Fruit fly (Drosophila melanogaster) whole organism, embryonic: ENCODE results near the gene CG7071.

Source experiments
- Atf-2 ChIP-seq: fragments of 200-800 bp; sonication (Bioruptor generic); optimal IDR thresholded peaks from 2 replicates; lab custom pipeline; 2016; ENCODE audit warnings: missing biosample characterization, missing genetic modification characterization
- Blimp-1 ChIP-seq: fragments of 200-800 bp; sonication (Bioruptor generic); optimal IDR thresholded peaks from 3 replicates; lab custom pipeline; 2018; ENCODE audit warnings: missing biosample characterization, missing genetic modification characterization, mild to moderate bottlenecking, moderate library complexity, missing genetic modification reagents
- CG10274 ChIP-seq: fragments of 200-800 bp; sonication (Bioruptor generic); optimal IDR thresholded peaks from 3 replicates; lab custom pipeline; 2017; ENCODE audit warnings: missing biosample characterization, mild to moderate bottlenecking, missing genetic modification characterization
- CG10543 ChIP-seq: fragments of 200-800 bp; sonication (Bioruptor generic); optimal IDR thresholded peaks from 3 replicates; lab custom pipeline; 2017; ENCODE audit warnings: missing biosample characterization, mild to moderate bottlenecking, missing genetic modification characterization, moderate library complexity
- CG16779 ChIP-seq: fragments of 200-800 bp; sonication (Bioruptor generic); IDR thresholded peaks from 2 replicates; pipeline ENCODE4 v1.3.6; 2022; ENCODE audit warnings: missing biosample characterization, missing genetic modification characterization
- CG17359 ChIP-seq: fragments of 200-800 bp; sonication (Bioruptor generic); optimal IDR thresholded peaks from 3 replicates; lab custom pipeline; 2018; ENCODE audit warnings: missing biosample characterization, mild to moderate bottlenecking, missing genetic modification characterization, moderate library complexity
- CG17361 ChIP-seq: fragments of 200-800 bp; sonication (Bioruptor generic); IDR thresholded peaks from 3 replicates; pipeline ENCODE4 v1.3.6; 2022; ENCODE audit warnings: missing biosample characterization, missing genetic modification characterization
- CG18599 ChIP-seq: fragments of 200-800 bp; sonication (Bioruptor generic); optimal IDR thresholded peaks from 3 replicates; lab custom pipeline; 2017; ENCODE audit warnings: missing biosample characterization, missing genetic modification characterization, mild to moderate bottlenecking, moderate library complexity, missing genetic modification reagents
- CG31441 ChIP-seq: fragments of 200-800 bp; sonication (Bioruptor generic); IDR thresholded peaks from 2 replicates; pipeline ENCODE4 v1.3.6; 2022; ENCODE audit warnings: missing biosample characterization, missing genetic modification characterization
- CG3281 ChIP-seq: fragments of 200-800 bp; sonication (Bioruptor generic); optimal IDR thresholded peaks from 3 replicates; lab custom pipeline; 2017; ENCODE audit warnings: missing biosample characterization, mild to moderate bottlenecking, missing genetic modification characterization
- CG43689 ChIP-seq: fragments of 200-800 bp; sonication (Bioruptor generic); IDR thresholded peaks from 2 replicates; pipeline ENCODE4 v1.3.6; 2022; ENCODE audit warnings: missing biosample characterization, missing genetic modification characterization
- CG5245 ChIP-seq: fragments of 200-800 bp; sonication (Bioruptor generic); optimal IDR thresholded peaks from 3 replicates; lab custom pipeline; 2016; ENCODE audit warnings: missing biosample characterization, missing genetic modification characterization
- CG6654 ChIP-seq: fragments of 200-800 bp; sonication (Bioruptor generic); optimal IDR thresholded peaks from 2 replicates; lab custom pipeline; 2017; ENCODE audit warnings: missing biosample characterization, mild to moderate bottlenecking, missing genetic modification characterization
- CG7928 ChIP-seq: fragments of 200-800 bp; sonication (Bioruptor generic); optimal IDR thresholded peaks from 2 replicates; lab custom pipeline; 2017; ENCODE audit warnings: missing biosample characterization, mild to moderate bottlenecking, missing genetic modification characterization
- CG9727 ChIP-seq: fragments of 200-800 bp; sonication (Bioruptor generic); optimal IDR thresholded peaks from 3 replicates; lab custom pipeline; 2017; ENCODE audit warnings: missing biosample characterization, mild to moderate bottlenecking, missing genetic modification characterization
- CG9932 ChIP-seq: fragments of 200-800 bp; sonication (Bioruptor generic); IDR thresholded peaks from 2 replicates; pipeline ENCODE4 v1.3.6; 2022; ENCODE audit warnings: missing biosample characterization, missing genetic modification characterization
- Fer1 ChIP-seq: fragments of 200-800 bp; sonication (Bioruptor generic); optimal IDR thresholded peaks from 2 replicates; lab custom pipeline; 2017; ENCODE audit warnings: missing biosample characterization, mild to moderate bottlenecking, missing genetic modification characterization
- Hey ChIP-seq: fragments of 200-800 bp; sonication (Bioruptor generic); optimal IDR thresholded peaks from 3 replicates; lab custom pipeline; 2018; ENCODE audit warnings: missing biosample characterization, mild to moderate bottlenecking, missing genetic modification characterization
- Hr78 ChIP-seq, 2 experiments: fragments of 200-800 bp in 1 of 2; fragments of >200 bp in 1 of 2; sonication (Bioruptor generic) in 1 of 2; optimal IDR thresholded peaks; 2 replicates each; lab custom pipeline; 2017 to 2019; ENCODE audit warnings: missing biosample characterization in 2 of 2, missing genetic modification characterization in 2 of 2, mild to moderate bottlenecking in 1 of 2, moderate library complexity in 1 of 2
- Med ChIP-seq: fragments of 200-800 bp; sonication (Bioruptor generic); peaks from one replicate; lab custom pipeline; 2016; ENCODE audit warnings: missing biosample characterization, missing genetic modification characterization, mild to moderate bottlenecking, inconsistent platforms, moderate library complexity
- Nf-YA ChIP-seq: fragments of 200-800 bp; sonication (Bioruptor generic); IDR thresholded peaks from 2 replicates; pipeline ENCODE4 v1.3.6; 2022; ENCODE audit warnings: missing biosample characterization, missing genetic modification characterization
- PHDP ChIP-seq: fragments of 200-800 bp; sonication (Bioruptor generic); optimal IDR thresholded peaks from 3 replicates; lab custom pipeline; 2018; ENCODE audit warnings: missing biosample characterization, mild to moderate bottlenecking, missing genetic modification characterization, moderate library complexity
- Sry-δ ChIP-seq: fragments of 200-800 bp; sonication (Bioruptor generic); optimal IDR thresholded peaks from 2 replicates; lab custom pipeline; 2016; ENCODE audit warnings: missing biosample characterization, missing genetic modification characterization
- cg ChIP-seq: fragments of 200-800 bp; sonication (Bioruptor generic); optimal IDR thresholded peaks from 3 replicates; lab custom pipeline; 2019; ENCODE audit warnings: missing biosample characterization, mild to moderate bottlenecking, missing genetic modification characterization, moderate library complexity
- chinmo ChIP-seq: fragments of 200-800 bp; sonication (Bioruptor generic); IDR thresholded peaks from 4 replicates; pipeline ENCODE4 v1.3.6; 2022; ENCODE audit warnings: missing biosample characterization, missing genetic modification characterization; ENCODE audit not compliant: partially characterized antibody
- crp ChIP-seq, 2 experiments: fragments of 200-800 bp; sonication (Bioruptor generic); optimal IDR thresholded peaks; 2 replicates in 1 of 2; 3 replicates in 1 of 2; lab custom pipeline; 2017; ENCODE audit warnings: missing biosample characterization in 2 of 2, missing genetic modification characterization in 2 of 2, mild to moderate bottlenecking in 1 of 2, moderate library complexity in 1 of 2
- dysf ChIP-seq: fragments of 200-800 bp; sonication (Bioruptor generic); IDR thresholded peaks from 3 replicates; pipeline ENCODE4 v1.3.6; 2022; ENCODE audit warnings: missing biosample characterization, missing genetic modification characterization
- exex ChIP-seq: fragments of 200-800 bp; sonication (Bioruptor generic); optimal IDR thresholded peaks from 4 replicates; lab custom pipeline; 2018; ENCODE audit warnings: missing biosample characterization, mild to moderate bottlenecking, missing genetic modification characterization, moderate library complexity
- fd64A ChIP-seq: fragments of 200-800 bp; sonication (Bioruptor generic); optimal IDR thresholded peaks from 3 replicates; lab custom pipeline; 2018; ENCODE audit warnings: missing biosample characterization, mild to moderate bottlenecking, missing genetic modification characterization
- grau ChIP-seq: fragments of 200-800 bp; optimal IDR thresholded peaks from 3 replicates; lab custom pipeline; 2019; ENCODE audit warnings: missing biosample characterization, mild to moderate bottlenecking, missing genetic modification characterization, moderate library complexity
- grn ChIP-seq: fragments of 200-800 bp; sonication (Bioruptor generic); optimal IDR thresholded peaks from 3 replicates; lab custom pipeline; 2017; ENCODE audit warnings: missing biosample characterization, missing genetic modification characterization
- gt ChIP-seq: fragments of 200-800 bp; sonication (Bioruptor generic); IDR thresholded peaks from 2 replicates; pipeline ENCODE4 v1.3.6; 2022; ENCODE audit warnings: missing biosample characterization, missing genetic modification characterization
- her ChIP-seq: fragments of 200-800 bp; sonication (Bioruptor generic); optimal IDR thresholded peaks from 2 replicates; lab custom pipeline; 2016; ENCODE audit warnings: missing biosample characterization, missing genetic modification characterization
- hth ChIP-seq: fragments of >200 bp; optimal IDR thresholded peaks from 2 replicates; lab custom pipeline; 2017; ENCODE audit warnings: inconsistent platforms
- lab ChIP-seq: fragments of 200-800 bp; sonication (Bioruptor generic); optimal IDR thresholded peaks from 3 replicates; lab custom pipeline; 2017; ENCODE audit warnings: missing biosample characterization, missing genetic modification characterization, mild to moderate bottlenecking, moderate library complexity, missing genetic modification reagents
- mirr ChIP-seq: fragments of 200-800 bp; sonication (Bioruptor generic); optimal IDR thresholded peaks from 3 replicates; lab custom pipeline; 2018; ENCODE audit warnings: missing biosample characterization, mild to moderate bottlenecking, missing genetic modification characterization
- sens ChIP-seq: fragments of 200-800 bp; sonication (Bioruptor generic); peaks from one replicate; lab custom pipeline; 2016; ENCODE audit warnings: missing biosample characterization, missing genetic modification characterization
- tap ChIP-seq: fragments of 200-800 bp; optimal IDR thresholded peaks from 3 replicates; lab custom pipeline; 2019; ENCODE audit warnings: missing biosample characterization, mild to moderate bottlenecking, missing genetic modification characterization, moderate library complexity

The CG7071 gene

dm6 chr3R:22411879-22412587 lies 49.6 kb downstream of the CG7071 start (continued):
- TF ChIP-seq lab (peak; percentile 50), CG17361 (GFP tag; lab: Robert Waterston, UW) (no peak), grn (GFP tag; lab: Kevin White, UChicago) (peak; percentile 58), CG9932 (GFP tag; lab: Robert Waterston, UW) (peak; percentile 19; the same call in 1 of the 2 replicates), Blimp-1 (GFP tag; lab: Kevin White, UChicago) (no peak), CG43689 (GFP tag; lab: Robert Waterston, UW) (no peak), Hey (tag; lab: Kevin White, UChicago) (no peak), Fer1 (peak; percentile 35), CG5245 (no peak), CG7928 (GFP tag; lab: Kevin White, UChicago) (no peak), grau (tag; lab: Kevin White, UChicago) (no peak), PHDP (tag; lab: Kevin White, UChicago) (peak; percentile 6), CG17359 (tag; lab: Kevin White, UChicago) (no peak), CG10274 (GFP tag; lab: Kevin White, UChicago) (no peak), CG6654 (GFP tag; lab: Kevin White, UChicago) (no peak), crp (GFP tag; optimal IDR thresholded peaks at IDR 0.05; lab: Kevin White, UChicago) (no peak), mirr (peak; percentile 91), hth (no peak), CG31441 (no peak), CG16779 (GFP tag; lab: Robert Waterston, UW) (peak; percentile 23; the same call in 1 of the 2 replicates), her (no peak), CG18599 (GFP tag; lab: Kevin White, UChicago) (peak; percentile 48), gt (GFP tag; lab: Robert Waterston, UW) (no peak), Nf-YA (no peak), fd64A (GFP tag; lab: Kevin White, UChicago) (peak; percentile 9), Sry-δ (GFP tag; lab: Kevin White, UChicago) (no peak), Atf-2 (GFP tag; lab: Kevin White, UChicago) (no peak), chinmo (GFP tag; lab: Robert Waterston, UW) (peak; percentile 52; the same call in 1 of the 4 replicates), CG10543 (peak; percentile 45), Med (peak; percentile 70), exex (tag; lab: Kevin White, UChicago) (peak; percentile 91), CG9727 (GFP tag; lab: Kevin White, UChicago) (no peak), cg (GFP tag; lab: Kevin White, UChicago) (peak; percentile 77), tap (tag; lab: Kevin White, UChicago) (no peak), Hr78 (GFP tag; optimal IDR thresholded peaks at IDR 0.05; lab: Kevin White, UChicago) (peak in 1 of 2 experiments; percentile 32), sens (peak; percentile 72), dysf (no peak), CG3281 (GFP tag; lab: Kevin White, UChicago) (peak; percentile 31)
